Fruit fly (Drosophila melanogaster) whole organism, embryonic: ENCODE results near the gene CG16959.

Experiments used
- Blimp-1 ChIP-seq: fragments of 200-800 bp; sonication (Bioruptor generic); optimal IDR thresholded peaks from 3 replicates; lab custom pipeline; 2018; ENCODE audit warnings: missing biosample characterization, missing genetic modification characterization, mild to moderate bottlenecking, moderate library complexity, missing genetic modification reagents
- CG10209 ChIP-seq: fragments of 200-800 bp; sonication (Bioruptor generic); optimal IDR thresholded peaks from 3 replicates; lab custom pipeline; 2017; ENCODE audit warnings: missing biosample characterization, mild to moderate bottlenecking, missing genetic modification characterization, missing genetic modification reagents
- CG10267 ChIP-seq: fragments of 200-800 bp; sonication (Bioruptor generic); optimal IDR thresholded peaks from 2 replicates; lab custom pipeline; 2018; ENCODE audit warnings: missing biosample characterization, mild to moderate bottlenecking, missing genetic modification characterization, moderate library complexity
- CG10979 ChIP-seq: fragments of 200-800 bp; sonication (Bioruptor generic); optimal IDR thresholded peaks from 2 replicates; lab custom pipeline; 2018; ENCODE audit warnings: missing biosample characterization, mild to moderate bottlenecking, missing genetic modification characterization, moderate library complexity
- CG12659 ChIP-seq: fragments of 200-800 bp; sonication (Bioruptor generic); optimal IDR thresholded peaks from 3 replicates; lab custom pipeline; 2017; ENCODE audit warnings: mild to moderate bottlenecking, missing biosample characterization, missing genetic modification reagents, missing genetic modification characterization
- CG15601 ChIP-seq: fragments of 200-800 bp; sonication (Bioruptor generic); optimal IDR thresholded peaks from 3 replicates; lab custom pipeline; 2019; ENCODE audit warnings: missing biosample characterization, mild to moderate bottlenecking, missing genetic modification characterization, moderate library complexity
- CG17361 ChIP-seq: fragments of 200-800 bp; sonication (Bioruptor generic); IDR thresholded peaks from 3 replicates; pipeline ENCODE4 v1.3.6; 2022; ENCODE audit warnings: missing biosample characterization, missing genetic modification characterization
- CG18262 ChIP-seq: fragments of 200-800 bp; optimal IDR thresholded peaks from 3 replicates; lab custom pipeline; 2019; ENCODE audit warnings: missing biosample characterization, mild to moderate bottlenecking, missing genetic modification characterization, moderate library complexity
- CG2202 ChIP-seq: fragments of 200-800 bp; sonication (Bioruptor generic); optimal IDR thresholded peaks from 2 replicates; lab custom pipeline; 2018; ENCODE audit warnings: missing biosample characterization, mild to moderate bottlenecking, missing genetic modification characterization
- CG31441 ChIP-seq: fragments of 200-800 bp; sonication (Bioruptor generic); IDR thresholded peaks from 2 replicates; pipeline ENCODE4 v1.3.6; 2022; ENCODE audit warnings: missing biosample characterization, missing genetic modification characterization
- CG3163 ChIP-seq: fragments of 200-800 bp; sonication (Bioruptor generic); optimal IDR thresholded peaks from 3 replicates; lab custom pipeline; 2016; ENCODE audit warnings: missing biosample characterization, missing genetic modification characterization
- CG3407 ChIP-seq: fragments of 200-800 bp; sonication (Bioruptor generic); optimal IDR thresholded peaks from 2 replicates; lab custom pipeline; 2018; ENCODE audit warnings: missing biosample characterization, mild to moderate bottlenecking, missing genetic modification characterization
- CG3838 ChIP-seq: fragments of 200-800 bp; sonication (Bioruptor generic); optimal IDR thresholded peaks from 3 replicates; lab custom pipeline; 2016; ENCODE audit warnings: missing biosample characterization, missing genetic modification characterization
- CG6254 ChIP-seq: fragments of 200-800 bp; sonication (Bioruptor generic); optimal IDR thresholded peaks from 3 replicates; lab custom pipeline; 2017; ENCODE audit warnings: mild to moderate bottlenecking, missing biosample characterization, missing genetic modification reagents, missing genetic modification characterization
- CG6689 ChIP-seq: fragments of 200-800 bp; sonication (Bioruptor generic); IDR thresholded peaks from 2 replicates; pipeline ENCODE4 v1.3.6; 2022; ENCODE audit warnings: missing biosample characterization, missing genetic modification characterization
- CG7556 ChIP-seq: fragments of 200-800 bp; sonication (Bioruptor generic); optimal IDR thresholded peaks from 2 replicates; lab custom pipeline; 2017; ENCODE audit warnings: missing biosample characterization, mild to moderate bottlenecking, missing genetic modification characterization
- CG7839 ChIP-seq: fragments of 200-800 bp; sonication (Bioruptor generic); optimal IDR thresholded peaks from 3 replicates; lab custom pipeline; 2018; ENCODE audit warnings: missing biosample characterization, mild to moderate bottlenecking, missing genetic modification characterization, moderate library complexity
- CG8388 ChIP-seq: fragments of 200-800 bp; sonication (Bioruptor generic); optimal IDR thresholded peaks from 2 replicates; lab custom pipeline; 2019; ENCODE audit warnings: missing biosample characterization, mild to moderate bottlenecking, missing genetic modification characterization, moderate library complexity
- CG9727 ChIP-seq: fragments of 200-800 bp; sonication (Bioruptor generic); optimal IDR thresholded peaks from 3 replicates; lab custom pipeline; 2017; ENCODE audit warnings: missing biosample characterization, mild to moderate bottlenecking, missing genetic modification characterization
- D19A ChIP-seq: fragments of 200-800 bp; optimal IDR thresholded peaks from 3 replicates; lab custom pipeline; 2019; ENCODE audit warnings: missing biosample characterization, mild to moderate bottlenecking, missing genetic modification characterization, moderate library complexity
- Deaf1 ChIP-seq: fragments of 200-800 bp; optimal IDR thresholded peaks from 3 replicates; lab custom pipeline; 2019; ENCODE audit warnings: missing biosample characterization, mild to moderate bottlenecking, missing genetic modification characterization, moderate library complexity
- Doc2 ChIP-seq: fragments of 200-800 bp; sonication (Bioruptor generic); IDR thresholded peaks from 2 replicates; pipeline ENCODE4 v1.3.6; 2022; ENCODE audit warnings: missing biosample characterization, missing genetic modification characterization
- Dp ChIP-seq: fragments of 200-800 bp; sonication (Bioruptor generic); optimal IDR thresholded peaks from 2 replicates; lab custom pipeline; 2018; ENCODE audit warnings: missing biosample characterization, mild to moderate bottlenecking, missing genetic modification characterization, moderate library complexity
- Eip74EF ChIP-seq, 2 experiments: fragments of 200-800 bp in 1 of 2; fragments of >200 bp in 1 of 2; sonication (Bioruptor generic) in 1 of 2; optimal IDR thresholded peaks; 2 replicates each; lab custom pipeline; 2017 to 2019; ENCODE audit warnings: missing biosample characterization in 2 of 2, missing genetic modification characterization in 2 of 2, mild to moderate bottlenecking in 1 of 2, moderate library complexity in 1 of 2
- Hr51 ChIP-seq, 2 experiments: fragments of 200-800 bp; sonication (Bioruptor generic); optimal IDR thresholded peaks; 2 replicates in 1 of 2; 3 replicates in 1 of 2; lab custom pipeline; 2016 to 2018; ENCODE audit warnings: missing biosample characterization in 2 of 2, missing genetic modification characterization in 2 of 2, mild to moderate bottlenecking in 1 of 2, moderate library complexity in 1 of 2
- Oli ChIP-seq: fragments of 200-800 bp; sonication (Bioruptor generic); optimal IDR thresholded peaks from 2 replicates; lab custom pipeline; 2018; ENCODE audit warnings: missing biosample characterization, mild to moderate bottlenecking, missing genetic modification characterization, moderate library complexity
- Six4 ChIP-seq: fragments of 200-800 bp; sonication (Bioruptor generic); optimal IDR thresholded peaks from 2 replicates; lab custom pipeline; 2016; ENCODE audit warnings: missing biosample characterization, missing genetic modification characterization
- Sox100B ChIP-seq: fragments of 200-800 bp; sonication (Bioruptor generic); optimal IDR thresholded peaks from 3 replicates; lab custom pipeline; 2018; ENCODE audit warnings: missing biosample characterization, mild to moderate bottlenecking, missing genetic modification characterization
- Sox102F ChIP-seq: fragments of 200-800 bp; sonication (Bioruptor generic); optimal IDR thresholded peaks from 2 replicates; lab custom pipeline; 2018; ENCODE audit warnings: missing biosample characterization, mild to moderate bottlenecking, missing genetic modification characterization, moderate library complexity
- Ssrp ChIP-seq: fragments of 200-800 bp; sonication (Bioruptor generic); optimal IDR thresholded peaks from 2 replicates; lab custom pipeline; 2018; ENCODE audit warnings: missing biosample characterization, mild to moderate bottlenecking, missing genetic modification characterization, moderate library complexity
- Xrp1 ChIP-seq: fragments of 200-800 bp; sonication (Bioruptor generic); IDR thresholded peaks from 2 replicates; pipeline ENCODE4 v1.3.6; 2022; ENCODE audit warnings: missing biosample characterization, missing genetic modification characterization
- bowl ChIP-seq: fragments of 200-800 bp; sonication (Bioruptor generic); IDR thresholded peaks from 2 replicates; pipeline ENCODE4 v1.3.6; 2022; ENCODE audit warnings: missing biosample characterization, missing genetic modification characterization
- chif ChIP-seq, 2 experiments: fragments of 200-800 bp; sonication (Bioruptor generic); optimal IDR thresholded peaks; 3 replicates each; lab custom pipeline; 2016; ENCODE audit warnings: missing biosample characterization in 2 of 2, missing genetic modification characterization in 2 of 2
- croc ChIP-seq: fragments of 200-800 bp; sonication (Bioruptor generic); conservative IDR thresholded peaks from 3 replicates; pipeline ENCODE4 v1.3.6; 2022; ENCODE audit warnings: missing biosample characterization, missing genetic modification characterization
- da ChIP-seq: fragments of 200-800 bp; sonication (Bioruptor generic); optimal IDR thresholded peaks from 2 replicates; lab custom pipeline; 2016; ENCODE audit warnings: missing biosample characterization, missing genetic modification characterization
- gem ChIP-seq: fragments of 200-800 bp; sonication (Bioruptor generic); optimal IDR thresholded peaks from 2 replicates; lab custom pipeline; 2019; ENCODE audit warnings: missing biosample characterization, mild to moderate bottlenecking, missing genetic modification characterization, moderate library complexity
- grau ChIP-seq: fragments of 200-800 bp; optimal IDR thresholded peaks from 3 replicates; lab custom pipeline; 2019; ENCODE audit warnings: missing biosample characterization, mild to moderate bottlenecking, missing genetic modification characterization, moderate library complexity
- jing ChIP-seq: fragments of 200-800 bp; sonication (Bioruptor generic); optimal IDR thresholded peaks from 2 replicates; lab custom pipeline; 2018; ENCODE audit warnings: missing biosample characterization, mild to moderate bottlenecking, missing genetic modification characterization
- knrl ChIP-seq: fragments of 200-800 bp; sonication (Bioruptor generic); IDR thresholded peaks from 3 replicates; pipeline ENCODE4 v1.3.6; 2022; ENCODE audit warnings: missing biosample characterization, missing genetic modification characterization; ENCODE audit not compliant: partially characterized antibody
- nerfin-1 ChIP-seq: fragments of 200-800 bp; sonication (Bioruptor generic); optimal IDR thresholded peaks from 3 replicates; lab custom pipeline; 2019; ENCODE audit warnings: missing biosample characterization, mild to moderate bottlenecking, missing genetic modification characterization, moderate library complexity
- pb ChIP-seq: fragments of 200-800 bp; sonication (Bioruptor generic); optimal IDR thresholded peaks from 3 replicates; lab custom pipeline; 2016; ENCODE audit warnings: missing biosample characterization, missing genetic modification characterization
- phol ChIP-seq: fragments of 200-800 bp; sonication (Bioruptor generic); optimal IDR thresholded peaks from 3 replicates; lab custom pipeline; 2018; ENCODE audit warnings: missing biosample characterization, mild to moderate bottlenecking, missing genetic modification characterization, moderate library complexity
- prd ChIP-seq, 3 experiments: fragments of >200 bp in 2 of 3; fragments of 200-800 bp in 1 of 3; sonication (Bioruptor generic) in 1 of 3; optimal IDR thresholded peaks in 2 of 3; IDR thresholded peaks in 1 of 3; 2 replicates in 2 of 3; 3 replicates in 1 of 3; pipeline versions ENCODE4 v1.3.6 to Lab custom; 2017 to 2022; ENCODE audit warnings: missing biosample characterization in 1 of 3, missing genetic modification characterization in 1 of 3
- psq ChIP-seq: fragments of 200-800 bp; sonication (Bioruptor generic); optimal IDR thresholded peaks from 2 replicates; lab custom pipeline; 2017; ENCODE audit warnings: missing biosample characterization, missing genetic modification characterization
- row ChIP-seq: fragments of 200-800 bp; sonication (Bioruptor generic); IDR thresholded peaks from 3 replicates; pipeline ENCODE4 v1.3.6; 2022; ENCODE audit warnings: missing biosample characterization, missing genetic modification characterization
- sc ChIP-seq, 3 experiments: fragments of >200 bp in 2 of 3; fragments of 200-800 bp in 1 of 3; sonication (Bioruptor generic) in 1 of 3; optimal IDR thresholded peaks; 2 replicates in 2 of 3; 3 replicates in 1 of 3; lab custom pipeline; 2017; ENCODE audit warnings: mild to moderate bottlenecking in 1 of 3, missing biosample characterization in 1 of 3, missing genetic modification characterization in 1 of 3, missing genetic modification reagents in 1 of 3
- sqz ChIP-seq: fragments of 200-800 bp; sonication (Bioruptor generic); optimal IDR thresholded peaks from 3 replicates; lab custom pipeline; 2018; ENCODE audit warnings: missing biosample characterization, mild to moderate bottlenecking, missing genetic modification characterization
- trem ChIP-seq: fragments of 200-800 bp; optimal IDR thresholded peaks from 3 replicates; lab custom pipeline; 2019; ENCODE audit warnings: missing biosample characterization, mild to moderate bottlenecking, missing genetic modification characterization, moderate library complexity

Gene CG16959

dm6 chr3L:15174823-15175222 is 49.7 kb upstream of the CG16959 start (continued):
- TF ChIP-seq CG3838 (GFP tag; lab: Kevin White, UChicago): no peak
- TF ChIP-seq Oli: peak; percentile 39
- TF ChIP-seq CG2202 (tag; lab: Kevin White, UChicago): peak; percentile 3
- peak; percentile 21 for TF ChIP-seq nerfin-1 (tag; lab: Kevin White, UChicago)
- peak; percentile 13 for TF ChIP-seq CG10267
- TF ChIP-seq sqz (GFP tag; lab: Kevin White, UChicago): no peak
- peak; percentile 2 for TF ChIP-seq CG6254 (GFP tag; lab: Kevin White, UChicago)
- peak; percentile 54 for TF ChIP-seq CG9727 (GFP tag; lab: Kevin White, UChicago)
- TF ChIP-seq CG18262 (tag; lab: Kevin White, UChicago): peak; percentile 84
- TF ChIP-seq Sox102F (GFP tag; lab: Kevin White, UChicago): peak; percentile 41
- no peak for TF ChIP-seq sc (optimal IDR thresholded peaks at IDR 0.05; lab: Kevin White, UChicago)
- TF ChIP-seq sc (GFP tag; optimal IDR thresholded peaks at IDR 0.05; lab: Kevin White, UChicago): peak; percentile 15
- TF ChIP-seq CG17361 (GFP tag; lab: Robert Waterston, UW): peak; percentile 77
- TF ChIP-seq CG3407 (GFP tag; lab: Kevin White, UChicago): peak; percentile 5
- 0 out of 3 replicates have a peak, but pooled peaks have one; percentile 13 for TF ChIP-seq croc
- no peak for TF ChIP-seq prd (optimal IDR thresholded peaks at IDR 0.05; lab: Kevin White, UChicago)
- TF ChIP-seq prd (GFP tag; IDR thresholded peaks at IDR 0.05; lab: Robert Waterston, UW): no peak
- peak; percentile 55 for TF ChIP-seq D19A (tag; lab: Kevin White, UChicago)
- no peak for TF ChIP-seq Deaf1 (tag; lab: Kevin White, UChicago)
- peak; percentile 62 for TF ChIP-seq CG7839 (tag; lab: Kevin White, UChicago)
- no peak for TF ChIP-seq pb (GFP tag; lab: Kevin White, UChicago)
- TF ChIP-seq CG8388: peak; percentile 24
- peak; percentile 83 for TF ChIP-seq CG10979 (tag; lab: Kevin White, UChicago)
- TF ChIP-seq knrl (GFP tag; lab: Robert Waterston, UW): no peak
- TF ChIP-seq CG7556: peak; percentile 10
- peak; percentile 12 for TF ChIP-seq Blimp-1 (GFP tag; lab: Kevin White, UChicago)
- TF ChIP-seq phol (tag; lab: Kevin White, UChicago): peak; percentile 73
- peak; percentile 70 for TF ChIP-seq CG31441 (GFP tag; lab: Robert Waterston, UW)
- TF ChIP-seq Ssrp: peak; percentile 49
- peak; percentile 21; the same call in 1 of the 2 replicates for TF ChIP-seq Xrp1 (GFP tag; lab: Robert Waterston, UW)
- TF ChIP-seq jing (GFP tag; lab: Kevin White, UChicago): no peak
- no peak for TF ChIP-seq CG10209
- TF ChIP-seq psq: no peak
- TF ChIP-seq CG3163 (GFP tag; lab: Kevin White, UChicago): no peak
- no peak for TF ChIP-seq Six4 (GFP tag; lab: Kevin White, UChicago)
- no peak for TF ChIP-seq Doc2
- TF ChIP-seq chif (GFP tag; optimal IDR thresholded peaks at IDR 0.05; lab: Kevin White, UChicago): no peak
- 0 out of 3 replicates have a peak, but pooled peaks have one; percentile 10 for TF ChIP-seq row (GFP tag; lab: Robert Waterston, UW)
- TF ChIP-seq CG15601 (tag; lab: Kevin White, UChicago): peak; percentile 43
- no peak for TF ChIP-seq Dp (GFP tag; lab: Kevin White, UChicago)
- TF ChIP-seq Sox100B: peak; percentile 17
- TF ChIP-seq grau: peak; percentile 56
- TF ChIP-seq CG6689: peak; percentile 47; the same call in 1 of the 2 replicates
- TF ChIP-seq da: no peak
- TF ChIP-seq gem (tag; lab: Kevin White, UChicago): peak; percentile 64
- TF ChIP-seq bowl (GFP tag; lab: Robert Waterston, UW): no peak
- TF ChIP-seq trem (tag; lab: Kevin White, UChicago): peak; percentile 59
- TF ChIP-seq CG12659 (GFP tag; lab: Kevin White, UChicago): peak; percentile 14
- TF ChIP-seq Eip74EF (GFP tag; optimal IDR thresholded peaks at IDR 0.05; lab: Kevin White, UChicago): peak in 1 of 2 experiments; percentile 13
- TF ChIP-seq Hr51 (GFP tag; optimal IDR thresholded peaks at IDR 0.05; lab: Kevin White, UChicago): peak in 1 of 2 experiments; percentile 26
